Fruit fly (Drosophila melanogaster): Measurements from ENCODE around the gene RpL17.

The RpL17 gene

DNA sequence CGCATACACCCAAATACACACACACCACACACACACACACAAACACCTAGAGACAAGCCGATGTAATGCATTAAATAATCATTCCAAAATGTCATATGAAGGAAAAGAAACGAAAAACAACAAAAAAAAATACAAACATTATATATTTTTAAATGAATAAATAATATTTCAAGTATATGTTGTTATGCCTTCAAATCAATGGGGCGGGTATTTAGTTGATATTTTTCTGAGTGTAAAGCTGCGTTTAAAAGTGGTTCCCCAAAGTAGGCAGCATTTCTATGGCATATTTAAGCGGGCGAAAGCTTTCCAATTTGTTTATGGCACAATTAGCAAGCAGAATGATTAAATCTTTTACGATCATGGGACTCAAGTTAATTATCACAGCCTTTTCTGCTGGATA, 24.8 kb downstream of the RpL17 start (continued):
- TF ChIP-seq wek (GFP tag; optimal IDR thresholded peaks at IDR 0.05) (no peak), Deaf1 (tag; optimal IDR thresholded peaks at IDR 0.05) (no peak), Optix (GFP tag; IDR thresholded peaks at IDR 0.05) (no peak), dpn (GFP tag; optimal IDR thresholded peaks at IDR 0.05) (no peak), maf-S (GFP tag; optimal IDR thresholded peaks at IDR 0.05) (no peak), CG8924 (tag; optimal IDR thresholded peaks at IDR 0.05) (no peak), tin (GFP tag; optimal IDR thresholded peaks at IDR 0.05) (no peak), ftz-f1 (GFP tag; optimal IDR thresholded peaks at IDR 0.05) (no peak), zf30C (GFP tag; optimal IDR thresholded peaks at IDR 0.05) (peak; percentile 55), CG13775 (GFP tag; optimal IDR thresholded peaks at IDR 0.05) (no peak), Hr51 (GFP tag; optimal IDR thresholded peaks at IDR 0.05) (peak in 1 of 2 experiments; percentile 27), pfk (GFP tag; optimal IDR thresholded peaks at IDR 0.05) (no peak)

DNA sequence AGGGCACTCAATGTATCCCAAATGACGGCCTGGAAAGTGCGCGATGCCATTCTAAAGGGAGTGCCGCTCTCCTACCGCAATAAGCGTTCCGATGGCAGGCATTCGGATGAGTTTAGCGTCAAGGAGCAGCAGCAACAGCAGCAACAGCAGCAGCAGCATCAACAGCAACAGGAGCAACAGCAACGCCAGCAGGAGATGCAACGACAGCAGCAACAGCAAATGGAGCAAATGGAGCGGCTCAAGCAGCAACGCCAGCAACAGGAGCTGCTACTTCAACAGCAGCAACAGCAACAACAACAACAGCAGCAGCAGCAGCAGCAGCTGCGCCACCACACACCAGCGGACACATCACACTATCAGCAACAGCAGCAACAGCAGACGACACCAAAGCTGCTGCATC, 27.9 kb downstream of the RpL17 start:
- TF ChIP-seq ewg (GFP tag; optimal IDR thresholded peaks at IDR 0.05) (no peak), Pdp1 (GFP tag; optimal IDR thresholded peaks at IDR 0.05) (no peak), sr (GFP tag; IDR thresholded peaks at IDR 0.05) (no peak), NFAT (GFP tag; IDR thresholded peaks at IDR 0.05) (no peak), Camta (GFP tag; optimal IDR thresholded peaks at IDR 0.05) (no peak), CG31365 (tag; optimal IDR thresholded peaks at IDR 0.05) (no peak), Dbx (GFP tag; IDR thresholded peaks at IDR 0.05) (no peak), CG16815 (GFP tag; optimal IDR thresholded peaks at IDR 0.05) (no peak), CG8089 (GFP tag; optimal IDR thresholded peaks at IDR 0.05) (no peak), CG42726 (GFP tag; IDR thresholded peaks at IDR 0.05; ENCODE audit: partially characterized antibody) (no peak), Stat92E (GFP tag; optimal IDR thresholded peaks at IDR 0.05) (no peak), CG9727 (GFP tag; optimal IDR thresholded peaks at IDR 0.05) (no peak), sqz (GFP tag; optimal IDR thresholded peaks at IDR 0.05) (no peak), D19A (tag; optimal IDR thresholded peaks at IDR 0.05) (no peak), CG2120 (GFP tag; optimal IDR thresholded peaks at IDR 0.05) (no peak), mirr (GFP tag; optimal IDR thresholded peaks at IDR 0.05) (no peak), gce (GFP tag; IDR thresholded peaks at IDR 0.05) (no peak), CG12071 (GFP tag; optimal IDR thresholded peaks at IDR 0.05) (no peak), CG3281 (GFP tag; optimal IDR thresholded peaks at IDR 0.05) (no peak)

DNA sequence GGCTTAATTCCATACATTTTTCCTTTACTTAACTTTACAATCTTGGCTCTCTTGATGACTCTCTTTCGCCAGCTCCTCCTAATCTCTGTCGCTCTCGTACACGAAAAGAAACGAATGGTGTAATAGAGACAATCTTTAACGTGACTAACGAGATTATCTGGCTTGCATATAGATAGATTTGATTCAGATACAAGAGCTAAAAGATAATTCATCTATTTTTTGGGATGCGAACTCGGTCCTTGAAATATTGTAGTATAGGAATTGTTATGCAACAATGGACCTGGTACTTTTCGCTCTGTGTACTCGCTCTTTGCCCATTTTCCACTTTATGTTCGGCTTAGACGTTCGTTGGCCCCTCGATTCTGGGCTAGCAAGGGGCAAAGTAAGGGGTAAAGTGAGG, 32.7 kb downstream of the RpL17 start:
- peak; percentile 39; the same call in 1 of the 2 replicates for TF ChIP-seq Rx (GFP tag; IDR thresholded peaks at IDR 0.05)
- TF ChIP-seq CG9797 (GFP tag; optimal IDR thresholded peaks at IDR 0.05): no peak
- TF ChIP-seq CG17385 (GFP tag; optimal IDR thresholded peaks at IDR 0.05): peak; percentile 69
- peak; percentile 70 for TF ChIP-seq Abd-B (GFP tag; optimal IDR thresholded peaks at IDR 0.05)
- peak; percentile 82 for TF ChIP-seq CrebB (tag; optimal IDR thresholded peaks at IDR 0.05)
- no peak for TF ChIP-seq Scr (GFP tag; IDR thresholded peaks at IDR 0.05; ENCODE audit: partially characterized antibody)
- TF ChIP-seq NK7.1 (GFP tag; optimal IDR thresholded peaks at IDR 0.05): peak; percentile 61
- peak; percentile 50 for TF ChIP-seq CG1647 (GFP tag; optimal IDR thresholded peaks at IDR 0.05)
- peak; percentile 69 for TF ChIP-seq caup (GFP tag; optimal IDR thresholded peaks at IDR 0.05; ENCODE audit: severe bottlenecking)
- TF ChIP-seq lov (optimal IDR thresholded peaks at IDR 0.05): no peak
- no peak for TF ChIP-seq lov (GFP tag; IDR thresholded peaks at IDR 0.05)
- TF ChIP-seq Stat92E (GFP tag; optimal IDR thresholded peaks at IDR 0.05): peak in 1 of 3 experiments; percentile 15
- peak; percentile 91 for TF ChIP-seq CG18599 (GFP tag; optimal IDR thresholded peaks at IDR 0.05)
- peak; percentile 83 for TF ChIP-seq Hand (GFP tag; optimal IDR thresholded peaks at IDR 0.05)
- peak; percentile 71 for TF ChIP-seq pum (GFP tag; optimal IDR thresholded peaks at IDR 0.05)
- peak in 1 of 2 experiments; percentile 79 for TF ChIP-seq Eip74EF (GFP tag; optimal IDR thresholded peaks at IDR 0.05)
- peak; percentile 88 for TF ChIP-seq CG7839 (tag; optimal IDR thresholded peaks at IDR 0.05)
- peak; percentile 77 for TF ChIP-seq CG1233 (GFP tag; optimal IDR thresholded peaks at IDR 0.05)
- TF ChIP-seq Dref (GFP tag; IDR thresholded peaks at IDR 0.05): no peak

All from whole organism, embryonic.